Fruit fly (Drosophila melanogaster) whole organism, embryonic: ENCODE results near the gene Snx1.

ENCODE experiments used
- Bdp1 ChIP-seq: fragments of 200-800 bp; sonication (Bioruptor generic); optimal IDR thresholded peaks from 3 replicates; lab custom pipeline; 2016; ENCODE audit warnings: missing biosample characterization, missing genetic modification characterization
- CG3163 ChIP-seq: fragments of 200-800 bp; sonication (Bioruptor generic); optimal IDR thresholded peaks from 3 replicates; lab custom pipeline; 2016; ENCODE audit warnings: missing biosample characterization, missing genetic modification characterization
- CG7786 ChIP-seq: fragments of 200-800 bp; sonication (Bioruptor generic); optimal IDR thresholded peaks from 2 replicates; lab custom pipeline; 2016; ENCODE audit warnings: missing biosample characterization, missing genetic modification characterization
- HLHmδ ChIP-seq: fragments of 200-800 bp; sonication (Bioruptor generic); optimal IDR thresholded peaks from 2 replicates; lab custom pipeline; 2018; ENCODE audit warnings: missing biosample characterization, mild to moderate bottlenecking, missing genetic modification characterization, moderate library complexity
- Hr3 ChIP-seq: fragments of 200-800 bp; sonication (Bioruptor generic); optimal IDR thresholded peaks from 3 replicates; lab custom pipeline; 2016; ENCODE audit warnings: missing biosample characterization, missing genetic modification characterization
- NC2α ChIP-seq: fragments of 200-800 bp; sonication (Bioruptor generic); optimal IDR thresholded peaks from 2 replicates; lab custom pipeline; 2016; ENCODE audit warnings: missing biosample characterization, missing genetic modification characterization
- bowl ChIP-seq: fragments of 200-800 bp; sonication (Bioruptor generic); IDR thresholded peaks from 2 replicates; pipeline ENCODE4 v1.3.6; 2022; ENCODE audit warnings: missing biosample characterization, missing genetic modification characterization
- h ChIP-seq: fragments of >200 bp; optimal IDR thresholded peaks from 2 replicates; lab custom pipeline; 2017
- peb ChIP-seq: fragments of 200-800 bp; sonication (Bioruptor generic); IDR thresholded peaks from 2 replicates; pipeline ENCODE4 v1.3.6; 2022; ENCODE audit warnings: missing biosample characterization, missing genetic modification characterization
- pho ChIP-seq: fragments of 200-800 bp; sonication (Bioruptor generic); optimal IDR thresholded peaks from 2 replicates; lab custom pipeline; 2016; ENCODE audit warnings: missing biosample characterization, missing genetic modification characterization

dm6 chr2L:3428419-3429097, 20.9 kb upstream of the Snx1 start:
- TF ChIP-seq pho (GFP tag; lab: Kevin White, UChicago): no peak
- TF ChIP-seq CG7786 (GFP tag; lab: Kevin White, UChicago): no peak
- no peak for TF ChIP-seq peb
- TF ChIP-seq HLHmδ: no peak
- no peak for TF ChIP-seq h (lab: Kevin White, UChicago)
- TF ChIP-seq Bdp1 (GFP tag; lab: Kevin White, UChicago): no peak
- TF ChIP-seq CG3163 (GFP tag; lab: Kevin White, UChicago): no peak
- no peak for TF ChIP-seq bowl (GFP tag; lab: Robert Waterston, UW)
- no peak for TF ChIP-seq Hr3 (GFP tag; lab: Kevin White, UChicago)
- no peak for TF ChIP-seq NC2α (GFP tag; lab: Kevin White, UChicago)
